Worm (Caenorhabditis elegans): ENCODE results near the gene ZC190.6.

- TF ChIP-seq ceh-28 (tag; optimal IDR thresholded peaks at IDR 0.05) = no peak
- TF ChIP-seq ztf-11 (tag; optimal IDR thresholded peaks at IDR 0.05) = no peak
- TF ChIP-seq ceh-16 (tag; optimal IDR thresholded peaks at IDR 0.05) = no peak
- no peak for TF ChIP-seq ama-1 (optimal IDR thresholded peaks at IDR 0.05)
- no peak for TF ChIP-seq nhr-11 (tag; optimal IDR thresholded peaks at IDR 0.05)
- TF ChIP-seq ZK546.5 (tag; optimal IDR thresholded peaks at IDR 0.05) = no peak
- no peak for TF ChIP-seq egl-27 (tag; optimal IDR thresholded peaks at IDR 0.05)
- TF ChIP-seq unc-62 (GFP tag; optimal IDR thresholded peaks at IDR 0.05) = no peak
- TF ChIP-seq snpc-4 (tag; optimal IDR thresholded peaks at IDR 0.05) = no peak
These were observed 39.3 kb downstream of the ZC190.6 start, which contains the start of the genes F28A12.10 and acd-4 for ce11 chrV:8637666-8638271.
